Fruit fly (Drosophila melanogaster) whole organism, embryonic: ENCODE data around the gene Polr1D.

Source experiments
- Adf1 ChIP-seq: fragments of 200-800 bp; sonication (Bioruptor generic); IDR thresholded peaks from 2 replicates; pipeline ENCODE4 v1.3.6; 2022; ENCODE audit warnings: missing biosample characterization, missing genetic modification characterization
- Atf6 ChIP-seq: fragments of 200-800 bp; sonication (Bioruptor generic); IDR thresholded peaks from 2 replicates; pipeline ENCODE4 v1.3.6; 2022; ENCODE audit warnings: missing biosample characterization, missing genetic modification characterization
- B-H1 ChIP-seq: fragments of 200-800 bp; sonication (Bioruptor generic); IDR thresholded peaks from 3 replicates; pipeline ENCODE4 v1.3.6; 2022; ENCODE audit warnings: missing biosample characterization, missing genetic modification characterization
- CG10147 ChIP-seq: fragments of 200-800 bp; sonication (Bioruptor generic); optimal IDR thresholded peaks from 2 replicates; lab custom pipeline; 2019; ENCODE audit warnings: missing biosample characterization, mild to moderate bottlenecking, missing genetic modification characterization, moderate library complexity
- CG12942 ChIP-seq: fragments of 200-800 bp; sonication (Bioruptor generic); optimal IDR thresholded peaks from 3 replicates; lab custom pipeline; 2016; ENCODE audit warnings: missing biosample characterization, missing genetic modification characterization
- CG1647 ChIP-seq: fragments of 200-800 bp; sonication (Bioruptor generic); optimal IDR thresholded peaks from 3 replicates; lab custom pipeline; 2016; ENCODE audit warnings: missing biosample characterization, missing genetic modification characterization
- CG2199 ChIP-seq: fragments of 200-800 bp; sonication (Bioruptor generic); IDR thresholded peaks from 3 replicates; pipeline ENCODE4 v1.3.6; 2022; ENCODE audit warnings: missing biosample characterization, missing genetic modification characterization
- CG2889 ChIP-seq: fragments of 200-800 bp; sonication (Bioruptor generic); IDR thresholded peaks from 3 replicates; pipeline ENCODE4 v1.3.6; 2022; ENCODE audit warnings: missing biosample characterization, missing genetic modification characterization
- CG34224 ChIP-seq: fragments of 200-800 bp; sonication (Bioruptor generic); IDR thresholded peaks from 3 replicates; pipeline ENCODE4 v1.3.6; 2022; ENCODE audit warnings: missing biosample characterization, missing genetic modification characterization; ENCODE audit not compliant: partially characterized antibody
- CG7963 ChIP-seq: fragments of 200-800 bp; sonication (Bioruptor generic); IDR thresholded peaks from 3 replicates; pipeline ENCODE4 v1.3.6; 2022; ENCODE audit warnings: missing biosample characterization, missing genetic modification characterization; ENCODE audit not compliant: partially characterized antibody
- CG9727 ChIP-seq: fragments of 200-800 bp; sonication (Bioruptor generic); optimal IDR thresholded peaks from 3 replicates; lab custom pipeline; 2017; ENCODE audit warnings: missing biosample characterization, mild to moderate bottlenecking, missing genetic modification characterization
- CTCF ChIP-seq: fragments of 200-800 bp; sonication (Bioruptor generic); optimal IDR thresholded peaks from 2 replicates; lab custom pipeline; 2017; ENCODE audit warnings: missing biosample characterization, mild to moderate bottlenecking, missing genetic modification characterization, moderate library complexity
- Chrac-16 ChIP-seq: fragments of 200-800 bp; sonication (Bioruptor generic); optimal IDR thresholded peaks from 3 replicates; lab custom pipeline; 2016; ENCODE audit warnings: missing biosample characterization, missing genetic modification characterization
- CrebB ChIP-seq: fragments of 200-800 bp; sonication (Bioruptor generic); optimal IDR thresholded peaks from 3 replicates; lab custom pipeline; 2018; ENCODE audit warnings: missing biosample characterization, mild to moderate bottlenecking, missing genetic modification characterization
- D ChIP-seq, 2 experiments: fragments of 200-800 bp in 1 of 2; fragments of >200 bp in 1 of 2; sonication (Bioruptor generic) in 1 of 2; optimal IDR thresholded peaks; 2 replicates in 1 of 2; 3 replicates in 1 of 2; lab custom pipeline; 2017; ENCODE audit warnings: mild to moderate bottlenecking in 1 of 2, missing biosample characterization in 1 of 2, missing genetic modification characterization in 1 of 2, missing genetic modification reagents in 1 of 2
- Dp ChIP-seq: fragments of 200-800 bp; sonication (Bioruptor generic); optimal IDR thresholded peaks from 2 replicates; lab custom pipeline; 2018; ENCODE audit warnings: missing biosample characterization, mild to moderate bottlenecking, missing genetic modification characterization, moderate library complexity
- H2.0 ChIP-seq: fragments of 200-800 bp; sonication (Bioruptor generic); IDR thresholded peaks from 2 replicates; pipeline ENCODE4 v1.3.6; 2022; ENCODE audit warnings: missing biosample characterization, missing genetic modification characterization
- HLH4C ChIP-seq: fragments of 200-800 bp; sonication (Bioruptor generic); IDR thresholded peaks from 3 replicates; pipeline ENCODE4 v1.3.6; 2022; ENCODE audit warnings: missing biosample characterization, missing genetic modification characterization; ENCODE audit not compliant: partially characterized antibody
- Hmr ChIP-seq: fragments of 200-800 bp; sonication (Bioruptor generic); optimal IDR thresholded peaks from 3 replicates; lab custom pipeline; 2017; ENCODE audit warnings: mild to moderate bottlenecking, missing biosample characterization, missing genetic modification reagents, missing genetic modification characterization
- Lhr ChIP-seq: fragments of 200-800 bp; sonication (Bioruptor generic); optimal IDR thresholded peaks from 3 replicates; lab custom pipeline; 2017; ENCODE audit warnings: mild to moderate bottlenecking, missing biosample characterization, missing genetic modification reagents, missing genetic modification characterization
- Lim3 ChIP-seq: fragments of 200-800 bp; sonication (Bioruptor generic); IDR thresholded peaks from 2 replicates; pipeline ENCODE4 v1.3.6; 2022; ENCODE audit warnings: missing biosample characterization, missing genetic modification characterization
- Lpt ChIP-seq: fragments of >200 bp; optimal IDR thresholded peaks from 2 replicates; lab custom pipeline; 2018; ENCODE audit warnings: missing biosample characterization, missing genetic modification characterization
- NK7.1 ChIP-seq: fragments of 200-800 bp; sonication (Bioruptor generic); optimal IDR thresholded peaks from 3 replicates; lab custom pipeline; 2016; ENCODE audit warnings: missing biosample characterization, missing genetic modification characterization
- Neu2 ChIP-seq: fragments of 200-800 bp; sonication (Bioruptor generic); optimal IDR thresholded peaks from 3 replicates; lab custom pipeline; 2016; ENCODE audit warnings: missing biosample characterization, missing genetic modification characterization, borderline replicate concordance
- Rfx ChIP-seq: fragments of 200-800 bp; sonication (Bioruptor generic); IDR thresholded peaks from 2 replicates; pipeline ENCODE4 v1.3.6; 2022; ENCODE audit warnings: missing biosample characterization, missing genetic modification characterization
- Side ChIP-seq: fragments of 200-800 bp; sonication (Bioruptor generic); optimal IDR thresholded peaks from 2 replicates; lab custom pipeline; 2016; ENCODE audit warnings: missing biosample characterization, missing genetic modification characterization
- TFAM ChIP-seq: fragments of 200-800 bp; sonication (Bioruptor generic); optimal IDR thresholded peaks from 2 replicates; lab custom pipeline; 2017; ENCODE audit warnings: missing biosample characterization, missing genetic modification characterization, inconsistent platforms
- Xbp1 ChIP-seq: fragments of 200-800 bp; sonication (Bioruptor generic); optimal IDR thresholded peaks from 3 replicates; lab custom pipeline; 2016; ENCODE audit warnings: missing biosample characterization, mild to moderate bottlenecking, missing genetic modification characterization
- ac ChIP-seq: fragments of 200-800 bp; sonication (Bioruptor generic); optimal IDR thresholded peaks from 3 replicates; lab custom pipeline; 2017; ENCODE audit warnings: missing biosample characterization, mild to moderate bottlenecking, missing genetic modification characterization
- amos ChIP-seq: fragments of 200-800 bp; sonication (Bioruptor generic); IDR thresholded peaks from 2 replicates; pipeline ENCODE4 v1.3.6; 2022; ENCODE audit warnings: missing biosample characterization, missing genetic modification characterization; ENCODE audit not compliant: partially characterized antibody
- ap ChIP-seq: fragments of 200-800 bp; sonication (Bioruptor generic); IDR thresholded peaks from 2 replicates; pipeline ENCODE4 v1.3.6; 2022; ENCODE audit warnings: missing biosample characterization, missing genetic modification characterization
- bab2 ChIP-seq: fragments of 200-800 bp; sonication (Bioruptor generic); optimal IDR thresholded peaks from 2 replicates; lab custom pipeline; 2016; ENCODE audit warnings: missing biosample characterization, missing genetic modification characterization
- dysf ChIP-seq: fragments of 200-800 bp; sonication (Bioruptor generic); IDR thresholded peaks from 3 replicates; pipeline ENCODE4 v1.3.6; 2022; ENCODE audit warnings: missing biosample characterization, missing genetic modification characterization
- ems ChIP-seq: fragments of 200-800 bp; sonication (Bioruptor generic); optimal IDR thresholded peaks from 3 replicates; lab custom pipeline; 2016; ENCODE audit warnings: missing biosample characterization, missing genetic modification characterization
- ewg ChIP-seq: fragments of 200-800 bp; sonication (Bioruptor generic); optimal IDR thresholded peaks from 3 replicates; lab custom pipeline; 2017; ENCODE audit warnings: mild to moderate bottlenecking, missing biosample characterization, missing genetic modification reagents, missing genetic modification characterization
- inv ChIP-seq: fragments of 200-800 bp; sonication (Bioruptor generic); IDR thresholded peaks from 2 replicates; pipeline ENCODE4 v1.3.6; 2022; ENCODE audit warnings: missing biosample characterization, missing genetic modification characterization; ENCODE audit not compliant: partially characterized antibody
- lbe ChIP-seq: fragments of 200-800 bp; sonication (Bioruptor generic); optimal IDR thresholded peaks from 2 replicates; lab custom pipeline; 2016; ENCODE audit warnings: missing biosample characterization, mild to moderate bottlenecking, missing genetic modification characterization
- lov ChIP-seq, 2 experiments: fragments of 200-800 bp in 1 of 2; fragments of >200 bp in 1 of 2; sonication (Bioruptor generic) in 1 of 2; IDR thresholded peaks in 1 of 2; optimal IDR thresholded peaks in 1 of 2; 2 replicates in 1 of 2; 3 replicates in 1 of 2; pipeline versions ENCODE4 v1.3.6 to Lab custom; 2017 to 2022; ENCODE audit warnings: missing biosample characterization in 1 of 2, missing genetic modification characterization in 1 of 2
- nom ChIP-seq: fragments of 200-800 bp; sonication (Bioruptor generic); optimal IDR thresholded peaks from 2 replicates; lab custom pipeline; 2017; ENCODE audit warnings: missing biosample characterization, missing genetic modification characterization, mild to moderate bottlenecking, moderate library complexity, missing genetic modification reagents
- otp ChIP-seq: fragments of 200-800 bp; sonication (Bioruptor generic); IDR thresholded peaks from 3 replicates; pipeline ENCODE4, ENCODE4 v1.3.6; 2022; ENCODE audit warnings: missing biosample characterization, missing genetic modification characterization
- pita ChIP-seq: fragments of 200-800 bp; sonication (Bioruptor generic); optimal IDR thresholded peaks from 2 replicates; lab custom pipeline; 2017; ENCODE audit warnings: missing biosample characterization, mild to moderate bottlenecking, missing genetic modification characterization
- psq ChIP-seq: fragments of 200-800 bp; sonication (Bioruptor generic); optimal IDR thresholded peaks from 2 replicates; lab custom pipeline; 2017; ENCODE audit warnings: missing biosample characterization, missing genetic modification characterization
- pzg ChIP-seq: fragments of 200-800 bp; sonication (Bioruptor generic); optimal IDR thresholded peaks from 3 replicates; lab custom pipeline; 2018; ENCODE audit warnings: missing biosample characterization, mild to moderate bottlenecking, missing genetic modification characterization, moderate library complexity
- ranshi ChIP-seq: fragments of 200-800 bp; sonication (Bioruptor generic); IDR thresholded peaks from 2 replicates; pipeline ENCODE4 v1.3.6; 2022; ENCODE audit warnings: missing biosample characterization, missing genetic modification characterization
- stc ChIP-seq: fragments of 200-800 bp; sonication (Bioruptor generic); IDR thresholded peaks from 2 replicates; pipeline ENCODE4 v1.3.6; 2022; ENCODE audit warnings: missing biosample characterization, missing genetic modification characterization
- tgo ChIP-seq: fragments of 200-800 bp; sonication (Bioruptor generic); IDR thresholded peaks from 3 replicates; pipeline ENCODE4 v1.3.6; 2022; ENCODE audit warnings: missing biosample characterization, missing genetic modification characterization
- trem ChIP-seq: fragments of 200-800 bp; optimal IDR thresholded peaks from 3 replicates; lab custom pipeline; 2019; ENCODE audit warnings: missing biosample characterization, mild to moderate bottlenecking, missing genetic modification characterization, moderate library complexity
- zfh2 ChIP-seq: fragments of 200-800 bp; sonication (Bioruptor generic); optimal IDR thresholded peaks from 2 replicates; lab custom pipeline; 2016; ENCODE audit warnings: missing biosample characterization, missing genetic modification characterization

Polr1D gene

DNA sequence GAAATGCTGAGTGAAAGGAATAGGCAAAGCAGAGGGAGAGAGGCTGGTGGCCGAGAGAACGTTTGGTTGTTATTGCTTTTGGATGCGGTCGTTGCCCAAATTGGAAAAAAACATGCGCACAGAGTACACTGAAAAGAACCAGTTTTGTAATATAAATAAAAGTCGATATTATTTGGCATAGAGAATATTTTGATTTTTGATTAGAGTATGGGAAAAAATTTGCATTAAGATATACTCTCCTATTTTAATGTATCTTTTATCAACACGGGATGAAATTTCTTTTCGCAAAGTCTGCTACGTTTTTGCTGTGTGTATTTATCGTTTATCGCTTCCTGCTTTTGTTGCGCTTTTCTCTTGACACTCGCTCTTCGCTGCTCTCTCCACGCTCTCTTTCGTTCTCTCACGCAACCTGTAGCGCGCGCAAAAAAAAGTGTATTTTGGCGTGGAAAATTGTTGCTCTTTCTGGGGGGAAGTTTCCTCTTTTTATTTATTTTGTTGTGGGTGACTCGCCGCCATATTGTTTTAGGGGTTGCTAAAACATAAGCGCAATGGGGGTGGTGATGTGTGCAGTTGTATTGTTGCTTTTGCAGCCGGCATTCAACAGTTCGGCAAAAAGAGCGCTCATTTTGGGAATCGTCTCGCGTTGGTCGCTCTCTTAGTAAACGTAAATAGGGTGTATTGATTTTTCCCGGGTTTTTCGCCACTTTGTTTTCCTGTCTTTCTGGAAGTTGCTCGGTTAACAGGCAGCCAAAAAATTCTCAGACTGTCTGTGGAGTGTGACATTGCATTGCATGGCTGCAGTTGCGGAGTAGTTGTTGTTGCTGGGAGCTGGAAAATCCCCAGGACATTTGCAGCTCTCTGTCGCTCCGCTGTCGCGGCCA, 30.1 kb upstream of the Polr1D start (continued):
- TF ChIP-seq Adf1 (GFP tag; lab: Robert Waterston, UW) = peak; percentile 73
- TF ChIP-seq Lpt (GFP tag; lab: Kevin White, UChicago) = no peak
- peak; percentile 97 for TF ChIP-seq tgo (GFP tag; lab: Robert Waterston, UW)
- peak; percentile 95 for TF ChIP-seq Chrac-16 (GFP tag; lab: Kevin White, UChicago)
- peak; percentile 85 for TF ChIP-seq Lhr (GFP tag; lab: Kevin White, UChicago)
- TF ChIP-seq nom (GFP tag; lab: Kevin White, UChicago) = peak; percentile 79
- peak; percentile 91 for TF ChIP-seq Lim3
- TF ChIP-seq CTCF (GFP tag; lab: Kevin White, UChicago) = peak; percentile 74
- peak; percentile 95 for TF ChIP-seq bab2 (GFP tag; lab: Kevin White, UChicago)
- peak; percentile 71 for TF ChIP-seq ac (GFP tag; lab: Kevin White, UChicago)
- peak; percentile 95 for TF ChIP-seq ap
- peak; percentile 97 for TF ChIP-seq ranshi (GFP tag; lab: Robert Waterston, UW)
- TF ChIP-seq CG2889 (GFP tag; lab: Robert Waterston, UW) = peak; percentile 94
- TF ChIP-seq CrebB = peak; percentile 94
- TF ChIP-seq ems (GFP tag; lab: Kevin White, UChicago) = peak; percentile 95
- TF ChIP-seq CG7963 = no peak
- TF ChIP-seq Neu2 (GFP tag; lab: Kevin White, UChicago) = peak; percentile 83
- TF ChIP-seq CG10147 (GFP tag; lab: Kevin White, UChicago) = peak; percentile 93
- TF ChIP-seq zfh2 (GFP tag; lab: Kevin White, UChicago) = peak; percentile 79
- TF ChIP-seq CG12942 (GFP tag; lab: Kevin White, UChicago) = peak; percentile 96
- peak; percentile 97 for TF ChIP-seq Rfx (GFP tag; lab: Robert Waterston, UW)
- peak; percentile 81 for TF ChIP-seq lbe (GFP tag; lab: Kevin White, UChicago)
- TF ChIP-seq TFAM (GFP tag; lab: Kevin White, UChicago) = peak; percentile 90
- TF ChIP-seq lov (optimal IDR thresholded peaks at IDR 0.05; lab: Kevin White, UChicago) = no peak
- peak; percentile 95 for TF ChIP-seq lov (GFP tag; IDR thresholded peaks at IDR 0.05; lab: Robert Waterston, UW)
- peak; percentile 97 for TF ChIP-seq otp (GFP tag; lab: Robert Waterston, UW)
- TF ChIP-seq trem (tag; lab: Kevin White, UChicago) = peak; percentile 95
- TF ChIP-seq Side (GFP tag; lab: Kevin White, UChicago) = peak; percentile 96
- TF ChIP-seq Atf6 (GFP tag; lab: Robert Waterston, UW) = peak; percentile 97
- TF ChIP-seq stc = peak; percentile 99
- peak; percentile 97 for TF ChIP-seq CG2199 (GFP tag; lab: Robert Waterston, UW)
- no peak for TF ChIP-seq amos (GFP tag; lab: Robert Waterston, UW)
- TF ChIP-seq psq (GFP tag; lab: Kevin White, UChicago) = peak; percentile 86
- TF ChIP-seq inv = no peak
- peak; percentile 98 for TF ChIP-seq Xbp1 (GFP tag; lab: Kevin White, UChicago)
- TF ChIP-seq NK7.1 (GFP tag; lab: Kevin White, UChicago) = peak; percentile 92
- TF ChIP-seq pita (GFP tag; lab: Kevin White, UChicago) = no peak
- peak; percentile 96 for TF ChIP-seq CG9727 (GFP tag; lab: Kevin White, UChicago)
- peak; percentile 97 for TF ChIP-seq B-H1 (GFP tag; lab: Robert Waterston, UW)
- peak; percentile 90 for TF ChIP-seq CG1647 (GFP tag; lab: Kevin White, UChicago)
- peak; percentile 97 for TF ChIP-seq Hmr (GFP tag; lab: Kevin White, UChicago)
- TF ChIP-seq pzg (GFP tag; lab: Kevin White, UChicago) = peak; percentile 11
- TF ChIP-seq HLH4C = no peak
- TF ChIP-seq H2.0 (GFP tag; lab: Robert Waterston, UW) = peak; percentile 96
- peak; percentile 99 for TF ChIP-seq ewg
- TF ChIP-seq CG34224 (GFP tag; lab: Robert Waterston, UW) = no peak
- TF ChIP-seq D (optimal IDR thresholded peaks at IDR 0.05; lab: Kevin White, UChicago) = no peak
- TF ChIP-seq D (GFP tag; optimal IDR thresholded peaks at IDR 0.05; lab: Kevin White, UChicago) = peak; percentile 97
- peak; percentile 7 for TF ChIP-seq Dp (GFP tag; lab: Kevin White, UChicago)
- TF ChIP-seq dysf = peak; percentile 98
